Fruit fly (Drosophila melanogaster): ENCODE data around the gene esc.

esc gene

DNA sequence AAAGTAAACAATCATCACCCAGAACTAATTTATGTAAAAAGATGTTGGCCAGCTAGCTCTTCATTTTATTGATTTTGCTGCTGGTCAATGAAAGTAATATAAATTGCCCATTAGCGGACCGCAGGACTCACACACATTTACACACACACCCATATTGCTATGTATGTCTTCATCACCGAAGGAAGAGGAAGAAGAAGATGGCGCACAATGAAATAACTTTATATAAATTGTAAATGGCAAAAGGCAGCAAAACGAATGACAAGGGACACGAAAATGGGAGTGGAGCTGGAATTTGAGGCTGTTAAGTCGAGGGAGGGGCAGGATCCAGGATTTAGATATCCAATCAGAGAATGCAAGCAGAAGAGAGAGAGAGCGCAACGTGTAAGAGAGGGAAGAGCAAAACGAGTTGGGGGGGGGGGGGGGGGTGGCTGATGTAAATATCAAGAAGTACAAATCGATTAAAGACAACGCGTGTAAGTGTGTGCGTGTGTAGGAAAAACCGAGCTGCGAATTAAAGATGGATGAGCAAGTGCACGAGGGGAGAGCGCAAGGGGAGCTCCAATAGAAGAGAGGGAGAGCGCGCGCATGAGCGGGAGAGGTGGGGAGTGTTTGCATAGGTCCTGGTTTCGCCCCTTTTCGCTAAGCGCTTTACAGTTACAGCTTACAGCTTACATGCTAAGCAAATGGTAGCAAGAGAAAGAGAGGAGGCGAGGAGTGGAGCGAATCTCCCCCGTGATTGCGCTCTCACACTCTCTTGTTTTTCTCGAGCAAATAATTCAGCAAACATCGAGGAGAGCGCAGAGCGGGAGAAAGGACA is 24.8 kb downstream of the esc start:
- TF ChIP-seq CG17801 (GFP tag; optimal IDR thresholded peaks at IDR 0.05; ENCODE audit: partially characterized antibody) = no peak

DNA sequence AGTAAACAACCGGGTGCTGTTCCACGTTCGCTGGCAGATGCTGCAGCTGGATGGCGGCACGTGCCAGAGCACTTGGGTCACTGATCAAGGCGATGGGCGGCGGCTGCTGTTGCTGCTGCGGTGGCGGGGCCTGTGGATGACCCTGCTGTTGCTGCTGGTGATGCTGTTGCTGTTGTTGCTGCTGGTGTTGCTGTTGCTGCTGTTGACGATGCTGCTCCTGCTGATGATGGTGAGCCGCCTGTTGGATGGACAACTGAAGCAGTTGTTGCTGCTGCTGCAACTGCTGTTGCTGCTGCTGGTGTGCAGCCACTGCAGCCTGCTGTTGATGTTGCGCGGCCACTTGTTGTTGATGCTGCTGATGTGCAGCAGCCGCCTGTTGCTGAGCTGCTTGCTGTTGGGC is 32.1 kb downstream of the esc start:
- TF ChIP-seq CG17801 (GFP tag; optimal IDR thresholded peaks at IDR 0.05; ENCODE audit: partially characterized antibody) = no peak

DNA sequence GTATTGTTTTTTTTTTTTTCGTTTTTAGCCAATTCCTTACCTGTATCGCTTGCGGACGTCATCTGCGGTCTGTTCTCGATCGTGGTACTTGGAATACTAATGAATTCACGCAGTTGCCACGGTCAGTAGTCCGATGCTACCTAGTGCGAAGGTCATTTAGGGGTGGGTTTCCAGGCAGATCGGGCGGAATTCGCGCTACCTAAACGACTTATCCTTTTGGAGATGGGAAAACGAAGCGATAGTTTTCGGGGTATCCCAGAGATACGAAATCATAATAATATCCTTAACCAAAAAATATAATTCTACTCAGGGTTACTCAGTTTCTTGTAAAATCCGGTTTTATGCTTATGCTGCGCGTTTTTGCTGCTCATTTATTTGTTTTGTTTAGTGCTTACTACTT is 35.2 kb downstream of the esc start, which contains the start of gene CG14937:
Gene CG14937, minus strand, starts transcription at position 101 of the 400 bp plus-strand sequence.
- TF ChIP-seq CG17801 (GFP tag; optimal IDR thresholded peaks at IDR 0.05; ENCODE audit: partially characterized antibody) = no peak

DNA sequence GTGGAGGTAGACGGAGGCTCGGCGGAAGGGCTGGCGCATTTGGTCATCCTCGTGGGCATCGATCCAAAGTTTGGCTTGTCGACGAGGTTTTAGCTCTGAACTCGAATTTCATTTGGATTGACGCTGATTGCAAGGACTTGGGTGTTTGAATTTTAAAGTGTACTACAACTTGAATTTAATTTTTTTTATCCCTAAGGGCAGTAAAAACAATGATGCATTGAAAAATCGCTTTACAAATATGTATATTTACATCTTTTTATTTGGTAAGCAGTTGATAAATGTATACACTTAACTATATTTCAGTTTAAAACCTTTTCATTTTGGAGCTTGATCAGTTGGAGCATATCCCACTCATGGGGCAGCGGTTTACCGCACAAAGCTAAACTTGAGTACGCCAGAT is 36.9 kb downstream of the esc start, which contains the start of gene Tsp33B:
Gene Tsp33B, minus strand, starts transcription at position 101 of the 400 bp plus-strand sequence.
- TF ChIP-seq CG17801 (GFP tag; optimal IDR thresholded peaks at IDR 0.05; ENCODE audit: partially characterized antibody) = no peak

DNA sequence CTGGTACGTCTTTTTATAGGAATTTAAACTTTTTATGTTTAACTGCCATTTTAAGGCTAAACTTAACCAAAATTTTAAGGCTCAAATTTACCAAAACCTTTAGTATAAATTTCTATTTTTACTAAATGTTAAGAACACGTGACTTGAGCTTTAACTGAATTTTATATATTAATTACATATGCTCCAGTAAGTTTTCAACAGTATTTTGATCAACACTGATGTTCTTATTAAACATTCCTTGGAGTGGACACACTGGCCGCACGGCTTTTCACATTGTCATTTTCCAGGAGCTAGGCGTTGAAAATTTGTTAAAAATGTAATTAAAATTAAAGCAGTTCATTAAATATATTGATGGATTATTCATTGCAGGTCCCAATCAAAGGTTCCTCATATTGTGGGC is 39.5 kb downstream of the esc start, which contains the start of gene CG14932:
Gene CG14932, plus strand, starts transcription at position 230 of the 400 bp plus-strand sequence.
- TF ChIP-seq CG17801 (GFP tag; optimal IDR thresholded peaks at IDR 0.05; ENCODE audit: partially characterized antibody) = no peak

DNA sequence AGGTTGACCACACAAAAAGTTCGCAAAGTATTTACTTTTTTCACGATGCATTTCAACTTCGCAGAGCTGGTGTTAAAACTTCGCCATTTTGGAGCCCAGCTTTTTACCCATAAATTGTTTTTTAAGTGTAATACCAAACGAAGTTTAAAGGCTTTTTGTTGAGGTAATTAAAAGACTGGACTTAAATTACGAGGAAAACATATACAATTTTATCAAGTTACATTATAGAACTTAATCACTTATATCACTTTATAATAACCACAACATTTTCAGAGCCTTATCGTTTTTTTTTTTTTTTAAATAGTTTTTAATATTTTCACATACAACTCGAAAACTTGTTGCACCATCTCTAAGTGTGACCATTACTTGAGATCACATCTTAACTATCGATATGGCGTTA is 41.2 kb downstream of the esc start, which contains the start of gene CG14931:
Gene CG14931, plus strand, starts transcription at position 301 of the 400 bp plus-strand sequence.
- TF ChIP-seq CG17801 (GFP tag; optimal IDR thresholded peaks at IDR 0.05; ENCODE audit: partially characterized antibody) = no peak

All from ovary, adult (tissue).